Worm (Caenorhabditis elegans): ENCODE results near the gene rexd-1.

The rexd-1 gene

DNA sequence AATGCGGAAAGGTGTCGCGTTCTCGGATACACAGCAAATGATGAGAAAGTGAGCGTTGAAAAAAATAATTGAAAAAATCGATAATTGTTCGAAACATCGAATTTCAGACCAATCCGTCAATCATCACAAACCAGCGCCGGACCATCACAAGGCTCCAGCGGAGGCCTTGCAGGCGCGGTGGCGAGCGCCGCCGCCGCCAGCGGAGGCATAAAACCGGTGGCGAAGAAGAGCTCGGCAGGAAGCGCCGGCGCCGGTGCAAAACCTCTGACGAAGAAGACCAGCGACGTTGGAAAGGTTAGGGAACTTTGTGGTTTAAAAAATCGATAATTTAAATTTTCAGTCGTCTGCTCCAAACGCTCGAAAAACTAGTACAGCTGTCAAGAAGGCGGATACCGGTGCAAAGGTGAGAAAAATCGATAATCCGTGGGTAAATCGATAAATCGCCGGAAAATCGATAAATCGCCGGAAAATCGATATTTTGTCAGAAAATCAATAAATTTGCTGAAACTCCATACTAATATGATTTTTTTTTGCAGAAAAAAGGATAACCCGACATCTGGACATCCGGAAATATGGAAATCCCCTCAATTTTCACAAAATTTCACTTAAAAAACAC is 28.0 kb upstream of the rexd-1 start:
- TF ChIP-seq F10E7.11 (tag; optimal IDR thresholded peaks at IDR 0.05) (no peak), mcd-1 (GFP tag; IDR thresholded peaks at IDR 0.05) (0 out of 2 replicates have a peak, but pooled peaks have one; percentile 33), ekl-4 (GFP tag; IDR thresholded peaks at IDR 0.05) (0 out of 2 replicates have a peak, but pooled peaks have one; percentile 3), mes-4 (tag; optimal IDR thresholded peaks at IDR 0.05) (peak; percentile 2), ztf-6 (GFP tag; IDR thresholded peaks at IDR 0.05) (no peak), ztf-26 (tag; optimal IDR thresholded peaks at IDR 0.05) (no peak), attf-6 (GFP tag; IDR thresholded peaks at IDR 0.05) (no peak), hmg-20 (GFP tag; IDR thresholded peaks at IDR 0.05) (no peak), zfh-2 (GFP tag; conservative IDR thresholded peaks at IDR 0.05) (peak; percentile 93), chd-7 (tag; optimal IDR thresholded peaks at IDR 0.05) (no peak), egrh-3 (GFP tag; IDR thresholded peaks at IDR 0.05) (peak; percentile 90), ceh-91 (GFP tag; IDR thresholded peaks at IDR 0.05) (no peak), F22D6.2 (tag; optimal IDR thresholded peaks at IDR 0.05) (no peak)

DNA sequence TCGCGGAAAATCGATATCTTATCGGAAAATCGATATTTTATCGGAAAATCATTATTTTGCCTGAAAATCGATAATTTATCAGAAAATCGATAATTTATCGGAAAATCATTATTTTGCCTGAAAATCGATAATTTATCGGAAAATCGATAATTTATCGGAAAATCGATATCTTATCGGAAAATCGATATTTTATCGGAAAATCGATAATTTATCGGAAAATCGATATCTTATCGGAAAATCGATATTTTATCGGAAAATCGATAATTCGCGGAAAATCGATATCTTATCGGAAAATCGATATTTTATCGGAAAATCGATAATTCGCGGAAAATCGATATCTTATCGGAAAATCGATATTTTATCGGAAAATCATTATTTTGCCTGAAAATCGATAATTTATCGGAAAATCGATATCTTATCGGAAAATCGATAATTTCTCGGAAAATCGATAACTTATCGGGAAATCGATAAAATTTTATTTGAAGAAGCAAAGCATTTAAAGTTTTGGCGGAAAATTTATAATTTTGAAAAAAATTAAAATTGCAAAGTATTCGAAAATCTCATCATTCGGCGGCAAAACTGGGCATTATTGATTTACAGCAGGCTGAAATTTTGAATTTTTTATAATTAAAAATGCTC is 26.9 kb upstream of the rexd-1 start:
- peak; percentile 59; the same call in 1 of the 2 replicates for TF ChIP-seq K11D2.4 (GFP tag; IDR thresholded peaks at IDR 0.05)

DNA sequence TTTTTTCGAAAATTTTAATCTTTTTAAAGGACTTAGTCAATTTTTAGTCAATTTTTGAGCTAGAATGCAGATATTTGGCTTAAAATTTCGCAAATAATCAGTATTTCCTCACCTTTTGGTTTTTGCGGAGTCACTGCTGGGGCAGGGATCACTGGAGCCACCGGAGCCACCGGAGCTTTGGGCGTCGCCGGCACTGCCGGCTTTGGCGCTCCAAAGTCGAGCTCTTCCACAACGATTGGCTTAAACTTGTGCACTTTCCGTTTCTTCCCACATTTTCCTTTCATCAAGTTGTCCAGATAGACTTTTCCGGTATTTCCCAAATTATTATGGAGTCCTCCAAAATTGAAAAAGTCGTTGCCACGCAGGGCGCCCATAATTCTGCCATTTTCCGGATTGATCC is 20.0 kb upstream of the rexd-1 start:
- TF ChIP-seq zfh-2 (GFP tag; conservative IDR thresholded peaks at IDR 0.05) (peak; percentile 50), F52B5.7 (tag; optimal IDR thresholded peaks at IDR 0.05) (no peak), C06A6.2 (GFP tag; conservative IDR thresholded peaks at IDR 0.05) (no peak)

DNA sequence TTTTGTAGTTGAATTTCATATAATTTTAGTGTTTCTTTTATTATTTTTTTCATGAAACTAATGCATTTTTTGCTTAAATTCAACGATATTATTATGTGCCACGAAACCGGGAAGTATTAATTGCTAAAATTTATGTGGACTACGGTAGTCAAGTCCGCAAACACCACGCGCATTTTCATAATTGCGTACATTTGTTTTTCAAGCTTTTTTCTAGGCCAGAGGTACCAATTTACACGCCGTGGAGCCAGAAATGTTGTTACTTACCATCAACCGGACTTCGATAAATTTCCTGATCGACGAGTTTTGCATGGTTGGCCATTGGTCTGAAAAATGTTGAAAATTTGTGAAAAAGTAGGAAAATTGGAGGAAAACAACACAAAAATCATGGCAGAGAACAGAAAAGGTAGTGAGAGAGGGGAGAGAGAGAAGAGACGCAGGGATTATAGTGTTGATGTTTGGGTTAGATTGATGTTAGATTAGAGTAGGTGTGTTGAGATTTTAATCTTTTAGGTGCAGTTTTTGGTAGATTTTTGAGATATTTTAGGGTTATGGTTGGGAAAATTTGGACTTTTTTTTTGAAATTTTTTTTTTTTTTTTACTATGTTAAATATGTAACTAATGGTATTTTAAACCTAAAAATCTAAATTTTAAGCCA is 16.2 kb upstream of the rexd-1 start, which contains the start of gene clp-4:
clp-4 (minus strand) TSS at position 323 of the 655 bp plus-strand sequence.
- no peak for TF ChIP-seq ztf-18 (tag; optimal IDR thresholded peaks at IDR 0.05)
- TF ChIP-seq hmg-1.2 (GFP tag; IDR thresholded peaks at IDR 0.05): peak; percentile 6; the same call in 1 of the 2 replicates

DNA sequence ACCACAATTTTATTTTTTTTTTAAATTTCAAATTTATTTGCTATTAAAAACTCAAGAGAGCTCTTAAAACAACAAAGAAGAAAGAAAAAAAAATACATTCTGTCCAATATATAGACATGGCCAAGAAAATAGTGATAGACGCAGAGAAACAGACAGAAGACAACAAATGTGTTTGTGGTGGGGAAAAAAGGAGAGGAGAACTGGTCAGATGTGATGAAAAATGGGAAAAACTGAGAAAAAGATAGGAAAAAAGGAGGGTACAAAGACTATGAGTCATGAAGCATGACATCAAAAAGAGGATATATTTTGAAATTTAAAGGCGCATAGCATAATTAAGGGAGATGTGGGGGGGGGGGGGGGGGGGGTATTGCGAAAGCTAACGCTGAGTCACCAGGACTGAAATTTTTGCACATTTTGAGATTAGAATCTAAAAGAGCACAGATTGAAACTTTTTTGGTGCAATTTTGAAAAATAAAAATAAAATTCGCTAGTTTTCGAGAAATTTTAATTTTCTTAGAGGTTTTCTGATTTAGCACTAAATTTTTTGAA is 15.2 kb upstream of the rexd-1 start:
- TF ChIP-seq ceh-100 (GFP tag; IDR thresholded peaks at IDR 0.05) (no peak), hmg-1.2 (GFP tag; IDR thresholded peaks at IDR 0.05) (peak; percentile 67; the same call in 1 of the 2 replicates), attf-5 (GFP tag; optimal IDR thresholded peaks at IDR 0.05) (peak; percentile 62), lsy-27 (tag; optimal IDR thresholded peaks at IDR 0.05; ENCODE audit: borderline replicate concordance, insufficient read depth) (no peak), ztf-25 (GFP tag; IDR thresholded peaks at IDR 0.05) (no peak), ccch-3 (GFP tag; optimal IDR thresholded peaks at IDR 0.05) (no peak), nhr-179 (tag; optimal IDR thresholded peaks at IDR 0.05) (no peak), sea-2 (GFP tag; IDR thresholded peaks at IDR 0.05) (no peak), K12H6.12 (tag; optimal IDR thresholded peaks at IDR 0.05) (peak; percentile 6), pha-4 (tag; optimal IDR thresholded peaks at IDR 0.05) (no peak), zfh-2 (GFP tag; conservative IDR thresholded peaks at IDR 0.05) (0 out of 2 replicates have a peak, but pooled peaks have one; percentile 27), hlh-12 (tag; optimal IDR thresholded peaks at IDR 0.05) (no peak), cebp-1 (GFP tag; IDR thresholded peaks at IDR 0.05) (peak; percentile 82), cebp-1 (tag; optimal IDR thresholded peaks at IDR 0.05) (peak; percentile 95), ztf-22 (GFP tag; optimal IDR thresholded peaks at IDR 0.05) (no peak), C17E4.6 (GFP tag; IDR thresholded peaks at IDR 0.05) (no peak), fkh-3 (tag; optimal IDR thresholded peaks at IDR 0.05) (no peak), somi-1 (GFP tag; optimal IDR thresholded peaks at IDR 0.05) (peak; percentile 36), Y95B8A.8 (GFP tag; IDR thresholded peaks at IDR 0.05) (no peak)

Measured in whole organism, young adult.